2 fruit fly cellular contexts compared by ENCODE assay signal in genomic region chr3R:9224807-9225206, dm6.
TF ChIP-seq lines count a peak whose summit lies in the region.

No protein-coding gene starts in this region.

TF ChIP-seq in whole organism, embryonic, 481 proteins besides CTCF, POLR2A, EP300 and RAD21 (continued from another document and continues in another):
- TF ChIP-seq Ptx1 (GFP tag; IDR thresholded peaks at IDR 0.05; lab: Robert Waterston, UW) (peak; percentile 89), Dip2 (GFP tag; IDR thresholded peaks at IDR 0.05; lab: Robert Waterston, UW) (no peak), ftz-f1 (GFP tag; optimal IDR thresholded peaks at IDR 0.05; lab: Kevin White, UChicago) (no peak), CG6854 (GFP tag; optimal IDR thresholded peaks at IDR 0.05; lab: Kevin White, UChicago) (no peak), CG17385 (GFP tag; optimal IDR thresholded peaks at IDR 0.05; lab: Kevin White, UChicago) (peak; percentile 59), CG11695 (GFP tag; IDR thresholded peaks at IDR 0.05; lab: Robert Waterston, UW) (peak; percentile 87), kay (GFP tag; optimal IDR thresholded peaks at IDR 0.05; lab: Kevin White, UChicago) (peak; percentile 47), maf-S (GFP tag; optimal IDR thresholded peaks at IDR 0.05; lab: Kevin White, UChicago) (peak; percentile 27), CG16779 (GFP tag; IDR thresholded peaks at IDR 0.05; lab: Robert Waterston, UW) (no peak), Deaf1 (tag; optimal IDR thresholded peaks at IDR 0.05; lab: Kevin White, UChicago) (peak; percentile 61), CG31365 (tag; optimal IDR thresholded peaks at IDR 0.05; lab: Kevin White, UChicago) (no peak), sqz (GFP tag; optimal IDR thresholded peaks at IDR 0.05; lab: Kevin White, UChicago) (peak; percentile 57), CG12299 (tag; optimal IDR thresholded peaks at IDR 0.05; lab: Kevin White, UChicago) (no peak), Hr51 (GFP tag; optimal IDR thresholded peaks at IDR 0.05; lab: Kevin White, UChicago) (peak in 1 of 2 experiments; percentile 77), CG4707 (GFP tag; optimal IDR thresholded peaks at IDR 0.05; lab: Kevin White, UChicago) (no peak), Sox102F (GFP tag; optimal IDR thresholded peaks at IDR 0.05; lab: Kevin White, UChicago) (peak; percentile 87), CG30403 (GFP tag; optimal IDR thresholded peaks at IDR 0.05; lab: Kevin White, UChicago) (peak; percentile 72), BtbVII (GFP tag; optimal IDR thresholded peaks at IDR 0.05; lab: Kevin White, UChicago) (peak; percentile 36), ERR (GFP tag; optimal IDR thresholded peaks at IDR 0.05; lab: Kevin White, UChicago) (no peak), E2f2 (GFP tag; IDR thresholded peaks at IDR 0.05; lab: Robert Waterston, UW) (peak; percentile 58; the same call in 1 of the 2 replicates), CG6791 (GFP tag; IDR thresholded peaks at IDR 0.05; lab: Robert Waterston, UW; ENCODE audit: partially characterized antibody) (no peak), CG4730 (GFP tag; IDR thresholded peaks at IDR 0.05; lab: Robert Waterston, UW) (peak; percentile 45; the same call in 1 of the 2 replicates), zfh2 (GFP tag; optimal IDR thresholded peaks at IDR 0.05; lab: Kevin White, UChicago) (no peak), CG5953 (GFP tag; IDR thresholded peaks at IDR 0.05; lab: Robert Waterston, UW) (peak; percentile 45; the same call in 1 of the 2 replicates), ken (GFP tag; IDR thresholded peaks at IDR 0.05; lab: Robert Waterston, UW) (no peak), CG2202 (tag; optimal IDR thresholded peaks at IDR 0.05; lab: Kevin White, UChicago) (no peak), CG6813 (GFP tag; optimal IDR thresholded peaks at IDR 0.05; lab: Kevin White, UChicago) (peak; percentile 55), CoRest (tag; optimal IDR thresholded peaks at IDR 0.05; lab: Kevin White, UChicago) (peak; percentile 59), vfl (GFP tag; optimal IDR thresholded peaks at IDR 0.05; lab: Kevin White, UChicago) (no peak), yki (optimal IDR thresholded peaks at IDR 0.05; lab: Kevin White, UChicago) (no peak), CG10321 (GFP tag; IDR thresholded peaks at IDR 0.05; lab: Robert Waterston, UW) (no peak), Dek (tag; optimal IDR thresholded peaks at IDR 0.05; lab: Kevin White, UChicago) (peak; percentile 25), CG8388 (GFP tag; optimal IDR thresholded peaks at IDR 0.05; lab: Kevin White, UChicago) (peak; percentile 69), CG3838 (GFP tag; optimal IDR thresholded peaks at IDR 0.05; lab: Kevin White, UChicago) (peak; percentile 49), Atf6 (GFP tag; IDR thresholded peaks at IDR 0.05; lab: Robert Waterston, UW) (no peak; the same call in 1 of the 2 replicates), HLH3B (GFP tag; IDR thresholded peaks at IDR 0.05; lab: Robert Waterston, UW) (peak; percentile 73), ssp (GFP tag; IDR thresholded peaks at IDR 0.05; lab: Robert Waterston, UW) (no peak; the same call in 1 of the 2 replicates), Asciz (GFP tag; optimal IDR thresholded peaks at IDR 0.05; lab: Kevin White, UChicago) (peak; percentile 73), crol (GFP tag; IDR thresholded peaks at IDR 0.05; lab: Robert Waterston, UW) (no peak), CG4282 (GFP tag; optimal IDR thresholded peaks at IDR 0.05; lab: Kevin White, UChicago) (no peak), CG3726 (GFP tag; IDR thresholded peaks at IDR 0.05; lab: Robert Waterston, UW) (no peak), Dip3 (GFP tag; optimal IDR thresholded peaks at IDR 0.05; lab: Kevin White, UChicago) (peak; percentile 3), Hr39 (optimal IDR thresholded peaks at IDR 0.05; lab: Kevin White, UChicago) (no peak), az2 (GFP tag; optimal IDR thresholded peaks at IDR 0.05; lab: Kevin White, UChicago) (peak; percentile 51), Gug (GFP tag; IDR thresholded peaks at IDR 0.05; lab: Robert Waterston, UW) (0 out of 4 replicates have a peak, but pooled peaks have one; percentile 15), gfzf (GFP tag; optimal IDR thresholded peaks at IDR 0.05; lab: Kevin White, UChicago) (no peak), Pdp1 (GFP tag; optimal IDR thresholded peaks at IDR 0.05; lab: Kevin White, UChicago) (peak; percentile 64 to 87), D19A (tag; optimal IDR thresholded peaks at IDR 0.05; lab: Kevin White, UChicago) (peak; percentile 77), CG6765 (GFP tag; optimal IDR thresholded peaks at IDR 0.05; lab: Kevin White, UChicago) (peak; percentile 4), Kr (GFP tag; optimal IDR thresholded peaks at IDR 0.05; lab: Kevin White, UChicago) (no peak), ap (GFP tag; IDR thresholded peaks at IDR 0.05; lab: Robert Waterston, UW) (no peak), CG17359 (tag; optimal IDR thresholded peaks at IDR 0.05; lab: Kevin White, UChicago) (peak; percentile 88), Tbp (GFP tag; optimal IDR thresholded peaks at IDR 0.05; lab: Kevin White, UChicago) (no peak), Ets97D (GFP tag; optimal IDR thresholded peaks at IDR 0.05; lab: Kevin White, UChicago) (peak; percentile 5), Six4 (GFP tag; optimal IDR thresholded peaks at IDR 0.05; lab: Kevin White, UChicago) (peak; percentile 38), grau (tag; optimal IDR thresholded peaks at IDR 0.05; lab: Kevin White, UChicago) (peak; percentile 81), CG10979 (tag; optimal IDR thresholded peaks at IDR 0.05; lab: Kevin White, UChicago) (peak; percentile 72), CG15269 (tag; optimal IDR thresholded peaks at IDR 0.05; lab: Kevin White, UChicago) (peak; percentile 70), CG7963 (GFP tag; IDR thresholded peaks at IDR 0.05; lab: Robert Waterston, UW; ENCODE audit: partially characterized antibody) (no peak), CG4854 (GFP tag; optimal IDR thresholded peaks at IDR 0.05; lab: Kevin White, UChicago) (no peak), Ssrp (tag; optimal IDR thresholded peaks at IDR 0.05; lab: Kevin White, UChicago) (peak; percentile 70), C15 (GFP tag; IDR thresholded peaks at IDR 0.05; lab: Robert Waterston, UW) (no peak), cad (GFP tag; optimal IDR thresholded peaks at IDR 0.05; lab: Kevin White, UChicago) (no peak), Camta (GFP tag; optimal IDR thresholded peaks at IDR 0.05; lab: Kevin White, UChicago) (peak; percentile 53), Stat92E (GFP tag; optimal IDR thresholded peaks at IDR 0.05; lab: Kevin White, UChicago) (no peak), CG11247 (GFP tag; IDR thresholded peaks at IDR 0.05; lab: Robert Waterston, UW) (no peak), CG18011 (GFP tag; optimal IDR thresholded peaks at IDR 0.05; lab: Kevin White, UChicago) (no peak)

TF ChIP-seq in whole organism, prepupa, 60 proteins besides CTCF, POLR2A, EP300 and RAD21 (continued from another document):
- peak; percentile 35 for TF ChIP-seq CG6792 (GFP tag; optimal IDR thresholded peaks at IDR 0.05; lab: Kevin White, UChicago)
- TF ChIP-seq CG8632 (GFP tag; optimal IDR thresholded peaks at IDR 0.05; lab: Kevin White, UChicago), result peak; percentile 45
- TF ChIP-seq Ets96B (tag; optimal IDR thresholded peaks at IDR 0.05; lab: Kevin White, UChicago), result peak; percentile 36
- no peak for TF ChIP-seq CG7368 (GFP tag; optimal IDR thresholded peaks at IDR 0.05; lab: Kevin White, UChicago)
- peak; percentile 83 for TF ChIP-seq CG15336 (GFP tag; IDR thresholded peaks at IDR 0.05; lab: Robert Waterston, UW)
- peak in 1 of 2 experiments; percentile 75 for TF ChIP-seq salr (GFP tag; optimal IDR thresholded peaks at IDR 0.05; lab: Kevin White, UChicago)
- peak; percentile 65 for TF ChIP-seq CG3919 (GFP tag; optimal IDR thresholded peaks at IDR 0.05; lab: Kevin White, UChicago)
- TF ChIP-seq esn (GFP tag; optimal IDR thresholded peaks at IDR 0.05; lab: Kevin White, UChicago), result peak; percentile 28
- peak; percentile 40 for TF ChIP-seq CG3032 (tag; optimal IDR thresholded peaks at IDR 0.05; lab: Kevin White, UChicago)
- peak; percentile 74 for TF ChIP-seq achi (GFP tag; optimal IDR thresholded peaks at IDR 0.05; lab: Kevin White, UChicago)
- peak; percentile 61 for TF ChIP-seq pdm3 (GFP tag; optimal IDR thresholded peaks at IDR 0.05; lab: Kevin White, UChicago)
- TF ChIP-seq fkh (GFP tag; optimal IDR thresholded peaks at IDR 0.05; lab: Kevin White, UChicago), result no peak
- TF ChIP-seq CG1621 (tag; optimal IDR thresholded peaks at IDR 0.05; lab: Kevin White, UChicago), result no peak
- TF ChIP-seq OdsH (GFP tag; optimal IDR thresholded peaks at IDR 0.05; lab: Kevin White, UChicago), result peak; percentile 63
- TF ChIP-seq CG16779 (tag; optimal IDR thresholded peaks at IDR 0.05; lab: Kevin White, UChicago), result no peak
- TF ChIP-seq vri (GFP tag; optimal IDR thresholded peaks at IDR 0.05; lab: Kevin White, UChicago), result peak; percentile 3
- TF ChIP-seq acj6 (GFP tag; optimal IDR thresholded peaks at IDR 0.05; lab: Kevin White, UChicago), result peak; percentile 62
- peak; percentile 53 for TF ChIP-seq CG34406 (GFP tag; optimal IDR thresholded peaks at IDR 0.05; lab: Kevin White, UChicago)
- TF ChIP-seq topi (GFP tag; optimal IDR thresholded peaks at IDR 0.05; lab: Kevin White, UChicago), result no peak
- no peak for TF ChIP-seq dac (GFP tag; optimal IDR thresholded peaks at IDR 0.05; lab: Kevin White, UChicago)
- peak; percentile 15 for TF ChIP-seq Smox (GFP tag; optimal IDR thresholded peaks at IDR 0.05; lab: Kevin White, UChicago)
- peak; percentile 85 for TF ChIP-seq CG8119 (GFP tag; IDR thresholded peaks at IDR 0.05; lab: Robert Waterston, UW)
- peak; percentile 65 for TF ChIP-seq Gug (GFP tag; IDR thresholded peaks at IDR 0.05; lab: Robert Waterston, UW)
- peak; percentile 42; the same call in 1 of the 2 replicates for TF ChIP-seq CG11294 (GFP tag; IDR thresholded peaks at IDR 0.05; lab: Robert Waterston, UW)
- no peak for TF ChIP-seq cyc (GFP tag; optimal IDR thresholded peaks at IDR 0.05; lab: Kevin White, UChicago)
